Worm (Caenorhabditis elegans) whole organism, L4 larva: ENCODE data around the gene ZK688.9.

Experiments used
- R02D3.7 ChIP-seq: fragments of 150-350 bp; sonication (generic microtip); optimal IDR thresholded peaks from 3 replicates; lab custom pipeline; 2014; ENCODE audit warnings: missing biosample characterization, missing genetic modification characterization
- ama-1 ChIP-seq: fragments of 150-350 bp; optimal IDR thresholded peaks from 2 replicates; lab custom pipeline; 2014; ENCODE audit warnings: inconsistent platforms, mixed read lengths
- cey-2 ChIP-seq: sonication (generic microtip); optimal IDR thresholded peaks from 3 replicates; lab custom pipeline; 2017; ENCODE audit warnings: missing genetic modification characterization, mild to moderate bottlenecking, missing compliant biosample characterization, antibody characterized with exemption, borderline replicate concordance; ENCODE audit not compliant: insufficient read depth
- daf-12 ChIP-seq: fragments of 150-350 bp; optimal IDR thresholded peaks from 2 replicates; lab custom pipeline; 2014; ENCODE audit warnings: missing biosample characterization, missing genetic modification reagents, missing genetic modification characterization
- dpl-1 ChIP-seq: fragments of 150-350 bp; optimal IDR thresholded peaks from 2 replicates; lab custom pipeline; 2014; ENCODE audit warnings: missing biosample characterization, missing genetic modification reagents, missing genetic modification characterization
- egl-27 ChIP-seq: sonication (generic microtip); optimal IDR thresholded peaks from 3 replicates; lab custom pipeline; 2017; ENCODE audit warnings: missing biosample characterization, missing genetic modification reagents, missing genetic modification characterization
- fkh-10 ChIP-seq: fragments of 150-350 bp; optimal IDR thresholded peaks from 2 replicates; lab custom pipeline; 2014; ENCODE audit warnings: missing biosample characterization, missing genetic modification reagents, missing genetic modification characterization
- lin-1 ChIP-seq: fragments of 200-800 bp; sonication (Bioruptor generic); IDR thresholded peaks from 2 replicates; pipeline ENCODE4 v1.3.6; 2022; ENCODE audit warnings: missing genetic modification reagents, missing genetic modification characterization, missing compliant biosample characterization
- lin-13 ChIP-seq: fragments of 150-350 bp; optimal IDR thresholded peaks from 2 replicates; lab custom pipeline; 2014; ENCODE audit warnings: missing biosample characterization, missing genetic modification reagents, missing genetic modification characterization
- lin-15B ChIP-seq: fragments of 150-350 bp; sonication (generic microtip); optimal IDR thresholded peaks from 3 replicates; lab custom pipeline; 2014; ENCODE audit warnings: missing biosample characterization, missing genetic modification characterization
- nhr-237 ChIP-seq: sonication (generic microtip); optimal IDR thresholded peaks from 2 replicates; lab custom pipeline; 2017; ENCODE audit warnings: missing biosample characterization, missing genetic modification characterization
- nhr-76 ChIP-seq: fragments of 150-350 bp; optimal IDR thresholded peaks from 2 replicates; lab custom pipeline; 2014; ENCODE audit warnings: missing biosample characterization, missing genetic modification characterization
- php-3 ChIP-seq: fragments of 200-800 bp; sonication (Bioruptor generic); IDR thresholded peaks from 2 replicates; pipeline ENCODE4 v1.3.6; 2022; ENCODE audit warnings: missing genetic modification reagents, missing genetic modification characterization, missing compliant biosample characterization
- zip-2 ChIP-seq: fragments of 150-350 bp; optimal IDR thresholded peaks from 2 replicates; lab custom pipeline; 2014; ENCODE audit warnings: missing biosample characterization, missing genetic modification characterization

DNA sequence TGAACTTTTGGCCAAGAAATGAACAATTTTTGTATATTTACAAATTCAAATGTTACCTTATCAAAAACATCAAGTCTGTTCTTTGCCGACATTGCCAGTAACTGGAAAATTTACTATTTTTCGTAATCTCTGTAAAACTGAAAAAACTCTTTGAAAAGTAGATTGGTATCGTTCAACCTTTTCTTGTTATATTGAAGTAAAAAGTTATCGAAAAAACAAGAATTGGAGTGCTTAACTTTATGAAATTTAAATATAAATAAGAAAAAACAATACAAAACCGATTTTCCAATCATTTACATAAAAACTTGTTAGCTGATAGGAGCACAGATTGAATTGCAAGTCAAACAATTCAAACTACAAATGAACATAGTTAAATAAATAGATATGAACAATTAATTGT is 2.1 kb upstream of the ZK688.9 start, which contains the start of gene ZK688.11:
- TF ChIP-seq fkh-10 (GFP tag; lab: Kevin White, UChicago) (no peak), egl-27 (tag; lab: Kevin White, UChicago) (no peak), R02D3.7 (tag; lab: Kevin White, UChicago) (no peak), lin-1 (no peak), daf-12 (tag; lab: Kevin White, UChicago) (no peak), dpl-1 (GFP tag; lab: Kevin White, UChicago) (no peak), nhr-76 (no peak), ama-1 (no peak), nhr-237 (tag; lab: Kevin White, UChicago) (no peak), lin-13 (GFP tag; lab: Kevin White, UChicago) (no peak), lin-15B (tag; lab: Kevin White, UChicago) (no peak), zip-2 (no peak), php-3 (GFP tag; lab: Robert Waterston, UW) (no peak), cey-2 (no peak)
